Fruit fly (Drosophila melanogaster): ENCODE data around the gene CG42729.
A peak's percentile ranks its signal among the peaks of the same experiment; 100 is the strongest.

Gene CG42729

dm6 chr3L:15566484-15566955 is 39.2 kb upstream of the CG42729 start (continued):
- TF ChIP-seq prd (optimal IDR thresholded peaks at IDR 0.05) (no peak), prd (GFP tag; IDR thresholded peaks at IDR 0.05) (peak; percentile 19; the same call in 1 of the 3 replicates), bcd (GFP tag; optimal IDR thresholded peaks at IDR 0.05) (peak; percentile 48), en (GFP tag; optimal IDR thresholded peaks at IDR 0.05) (peak; percentile 46), emc (GFP tag; optimal IDR thresholded peaks at IDR 0.05) (no peak), CG14014 (GFP tag; IDR thresholded peaks at IDR 0.05) (peak; percentile 75; the same call in 1 of the 2 replicates), CG17186 (GFP tag; optimal IDR thresholded peaks at IDR 0.05) (no peak), CG1233 (GFP tag; optimal IDR thresholded peaks at IDR 0.05) (peak; percentile 80), Ets97D (GFP tag; optimal IDR thresholded peaks at IDR 0.05) (no peak), CG18764 (GFP tag; optimal IDR thresholded peaks at IDR 0.05) (no peak), croc (GFP tag; conservative IDR thresholded peaks at IDR 0.05) (no peak), gt (GFP tag; IDR thresholded peaks at IDR 0.05) (no peak), Spps (tag; optimal IDR thresholded peaks at IDR 0.05) (no peak), YL-1 (GFP tag; optimal IDR thresholded peaks at IDR 0.05) (peak; percentile 19), sr (GFP tag; IDR thresholded peaks at IDR 0.05) (no peak; the same call in 2 of the 3 replicates), ham (GFP tag; IDR thresholded peaks at IDR 0.05) (peak; percentile 44; the same call in 1 of the 2 replicates), CG18262 (tag; optimal IDR thresholded peaks at IDR 0.05) (peak; percentile 48), CG12744 (GFP tag; optimal IDR thresholded peaks at IDR 0.05) (peak; percentile 51), ranshi (GFP tag; IDR thresholded peaks at IDR 0.05) (peak; percentile 41; the same call in 1 of the 2 replicates), dan (GFP tag; IDR thresholded peaks at IDR 0.05) (no peak), CG12155 (GFP tag; optimal IDR thresholded peaks at IDR 0.05) (no peak), CG17568 (GFP tag; optimal IDR thresholded peaks at IDR 0.05) (no peak), Oli (tag; optimal IDR thresholded peaks at IDR 0.05) (peak; percentile 51), NC2α (GFP tag; optimal IDR thresholded peaks at IDR 0.05) (no peak), CG8924 (tag; optimal IDR thresholded peaks at IDR 0.05) (peak; percentile 64), wdn (GFP tag; IDR thresholded peaks at IDR 0.05) (peak; percentile 15), CG14441 (GFP tag; IDR thresholded peaks at IDR 0.05) (peak; percentile 60; the same call in 1 of the 2 replicates), Hey (tag; optimal IDR thresholded peaks at IDR 0.05) (peak; percentile 92), CG4424 (GFP tag; optimal IDR thresholded peaks at IDR 0.05) (no peak), gsb (GFP tag; IDR thresholded peaks at IDR 0.05) (peak; percentile 65; the same call in 1 of the 2 replicates), GATAe (GFP tag; conservative IDR thresholded peaks at IDR 0.05) (0 out of 2 replicates have a peak, but pooled peaks have one; percentile 21), sim (GFP tag; IDR thresholded peaks at IDR 0.05) (0 out of 2 replicates have a peak, but pooled peaks have one; percentile 36), Hand (GFP tag; optimal IDR thresholded peaks at IDR 0.05) (peak; percentile 76), CG13424 (tag; optimal IDR thresholded peaks at IDR 0.05) (peak; percentile 64), cato (GFP tag; optimal IDR thresholded peaks at IDR 0.05; ENCODE audit: borderline replicate concordance) (no peak), CG9876 (GFP tag; optimal IDR thresholded peaks at IDR 0.05) (no peak), stwl (tag; optimal IDR thresholded peaks at IDR 0.05) (no peak)

dm6 chr3L:15565829-15566433 is 38.6 kb upstream of the CG42729 start, which contains the start of gene dop:
dop (plus strand) TSS chr3L:15566013.
- TF ChIP-seq Side (GFP tag; optimal IDR thresholded peaks at IDR 0.05) (peak; percentile 43), CG17385 (GFP tag; optimal IDR thresholded peaks at IDR 0.05) (no peak), bigmax (GFP tag; optimal IDR thresholded peaks at IDR 0.05) (no peak), pb (GFP tag; optimal IDR thresholded peaks at IDR 0.05) (no peak), CG17359 (tag; optimal IDR thresholded peaks at IDR 0.05) (no peak), CG18764 (GFP tag; optimal IDR thresholded peaks at IDR 0.05) (peak; percentile 13), crc (GFP tag; optimal IDR thresholded peaks at IDR 0.05) (no peak), CG30020 (tag; optimal IDR thresholded peaks at IDR 0.05) (peak; percentile 40), NC2β (GFP tag; optimal IDR thresholded peaks at IDR 0.05) (peak; percentile 13), sd (tag; optimal IDR thresholded peaks at IDR 0.05) (no peak), bbx (GFP tag; IDR thresholded peaks at IDR 0.05; ENCODE audit: partially characterized antibody) (peak; percentile 15; the same call in 1 of the 2 replicates), Spps (tag; optimal IDR thresholded peaks at IDR 0.05) (no peak), CG12219 (GFP tag; optimal IDR thresholded peaks at IDR 0.05) (no peak), knrl (GFP tag; IDR thresholded peaks at IDR 0.05; ENCODE audit: partially characterized antibody) (peak; percentile 73), Chrac-16 (GFP tag; optimal IDR thresholded peaks at IDR 0.05) (no peak), CG7372 (GFP tag; IDR thresholded peaks at IDR 0.05) (no peak), Atf-2 (GFP tag; optimal IDR thresholded peaks at IDR 0.05) (peak; percentile 3)

Data from whole organism, embryonic.